Worm (Caenorhabditis elegans): ENCODE data around the gene W03C9.5.

ce11 chrII:11917530-11917952 lies 49.8 kb downstream of the W03C9.5 start:
- no peak for TF ChIP-seq sox-4 (tag; optimal IDR thresholded peaks at IDR 0.05)
- no peak for TF ChIP-seq fos-1 (tag; optimal IDR thresholded peaks at IDR 0.05)
- TF ChIP-seq tbx-2 (tag; optimal IDR thresholded peaks at IDR 0.05), result no peak
- no peak for TF ChIP-seq elt-2 (tag; optimal IDR thresholded peaks at IDR 0.05)

Data from whole organism, L1 larva.